Worm (Caenorhabditis elegans): ENCODE measurements around the gene irld-64.

Gene irld-64

ce11 chrII:2919074-2919857 lies 11.1 kb downstream of the irld-64 start, which contains the start of the genes ncap-1 and Y110A2AR.1:
Gene ncap-1 (minus strand): TSS chrII:2919314.
Gene Y110A2AR.1 (plus strand): TSS chrII:2919710.
- TF ChIP-seq pha-4 (tag; optimal IDR thresholded peaks at IDR 0.05) (no peak), pax-1 (tag; optimal IDR thresholded peaks at IDR 0.05) (no peak), ceh-48 (tag; optimal IDR thresholded peaks at IDR 0.05) (peak; percentile 38), ceh-30 (tag; optimal IDR thresholded peaks at IDR 0.05) (no peak), C08G9.2 (tag; optimal IDR thresholded peaks at IDR 0.05) (peak; percentile 11), C38D4.7 (GFP tag; optimal IDR thresholded peaks at IDR 0.05) (no peak), madf-2 (tag; optimal IDR thresholded peaks at IDR 0.05) (no peak)

ce11 chrII:2913505-2913904 lies 16.9 kb downstream of the irld-64 start, which contains the start of gene ubc-15:
Gene ubc-15 (minus strand): TSS chrII:2913605.
- TF ChIP-seq madf-2 (tag; optimal IDR thresholded peaks at IDR 0.05) (no peak), pqm-1 (tag; optimal IDR thresholded peaks at IDR 0.05) (no peak), C38D4.7 (GFP tag; optimal IDR thresholded peaks at IDR 0.05) (no peak), sdc-2 (tag; optimal IDR thresholded peaks at IDR 0.05) (no peak), unc-3 (GFP tag; conservative IDR thresholded peaks at IDR 0.05) (no peak), unc-3 (tag; optimal IDR thresholded peaks at IDR 0.05) (no peak), ceh-6 (GFP tag; optimal IDR thresholded peaks at IDR 0.05) (no peak), npax-4 (tag; optimal IDR thresholded peaks at IDR 0.05) (no peak), hlh-15 (tag; optimal IDR thresholded peaks at IDR 0.05) (no peak)

DNA sequence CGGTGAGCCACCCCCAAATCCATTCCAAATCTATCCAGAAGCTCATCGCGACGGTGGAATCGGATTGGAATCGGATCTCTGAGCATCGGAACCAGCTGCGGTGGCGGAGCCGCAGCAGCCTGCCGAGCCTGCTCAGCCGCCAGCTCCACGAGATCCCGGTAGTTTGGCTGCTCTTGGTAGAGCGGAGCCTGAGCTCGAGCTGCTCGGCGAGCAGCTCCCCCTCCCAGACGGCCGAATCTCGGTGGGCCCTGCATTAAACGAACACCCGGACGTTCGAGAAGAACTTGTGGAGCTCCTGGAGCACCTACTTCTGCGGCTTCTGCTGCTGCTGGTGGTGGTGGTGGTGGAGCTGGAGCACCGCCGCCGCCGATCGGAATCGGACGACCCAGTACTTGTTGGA lies 26.7 kb downstream of the irld-64 start:
- TF ChIP-seq ceh-14 (tag; optimal IDR thresholded peaks at IDR 0.05) (no peak), ceh-9 (tag; optimal IDR thresholded peaks at IDR 0.05) (no peak), gmeb-2 (tag; optimal IDR thresholded peaks at IDR 0.05) (no peak), npax-4 (tag; optimal IDR thresholded peaks at IDR 0.05) (no peak), zip-5 (tag; optimal IDR thresholded peaks at IDR 0.05) (no peak), ceh-2 (tag; optimal IDR thresholded peaks at IDR 0.05) (no peak), pros-1 (tag; optimal IDR thresholded peaks at IDR 0.05) (no peak), sdc-2 (tag; optimal IDR thresholded peaks at IDR 0.05) (no peak), syd-9 (tag; optimal IDR thresholded peaks at IDR 0.05) (no peak), pha-2 (tag; optimal IDR thresholded peaks at IDR 0.05) (no peak), K09A11.1 (tag; optimal IDR thresholded peaks at IDR 0.05; ENCODE audit: insufficient read depth) (no peak), pat-9 (tag; optimal IDR thresholded peaks at IDR 0.05) (no peak), elt-2 (tag; optimal IDR thresholded peaks at IDR 0.05) (no peak), ama-1 (optimal IDR thresholded peaks at IDR 0.05) (no peak)

- TF ChIP-seq ceh-48 (tag; optimal IDR thresholded peaks at IDR 0.05) (peak; percentile 59), ceh-24 (tag; optimal IDR thresholded peaks at IDR 0.05) (no peak)
Observed at ce11 chrII:2901158-2901557, 29.2 kb downstream of the irld-64 start.

DNA sequence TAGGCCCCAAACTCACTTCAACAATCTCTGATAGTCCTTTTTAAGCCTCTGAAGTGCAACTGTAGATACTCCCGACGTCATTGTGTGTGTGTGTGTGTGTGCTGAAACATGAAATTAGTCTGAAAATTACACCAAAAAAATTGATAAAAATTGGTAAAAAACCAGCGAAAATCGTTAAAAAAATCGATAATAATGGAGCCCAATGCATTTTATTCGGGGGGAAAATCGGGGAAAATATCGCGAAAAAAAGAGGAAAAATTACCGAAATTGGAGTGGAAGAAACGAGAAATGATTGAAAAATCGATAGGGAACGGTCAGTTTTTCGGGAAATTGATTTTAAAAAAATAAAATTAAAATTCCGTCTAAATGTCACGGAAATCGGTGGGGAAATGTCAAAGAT lies 30.2 kb downstream of the irld-64 start, which contains the start of gene ubc-26:
Gene ubc-26, minus strand, starts transcription at position 101 of the 400 bp plus-strand sequence.
- TF ChIP-seq ceh-18 (tag; optimal IDR thresholded peaks at IDR 0.05) (no peak), ref-2 (tag; optimal IDR thresholded peaks at IDR 0.05) (no peak), dmd-4 (tag; optimal IDR thresholded peaks at IDR 0.05; ENCODE audit: borderline replicate concordance) (no peak), unc-55 (GFP tag; optimal IDR thresholded peaks at IDR 0.05) (no peak), tbx-2 (tag; optimal IDR thresholded peaks at IDR 0.05) (no peak)

DNA sequence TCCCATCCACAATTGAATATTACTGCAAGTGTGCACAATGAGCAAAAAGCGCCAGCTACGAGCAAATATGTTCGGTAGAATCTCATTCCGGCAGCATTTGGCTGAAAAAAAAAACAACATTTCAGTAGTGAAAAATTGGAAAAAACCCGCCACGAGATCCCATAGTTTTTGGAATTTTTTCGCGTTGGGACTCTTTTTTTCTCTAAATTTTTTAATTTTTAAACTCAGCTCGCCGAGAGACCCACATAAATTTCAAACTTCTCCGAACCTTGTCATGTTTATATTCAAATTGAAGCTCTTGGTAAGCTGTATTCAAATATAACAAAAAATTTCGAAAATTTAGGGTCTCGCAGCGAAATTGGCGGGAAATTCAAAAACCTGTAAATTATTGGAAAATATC lies 36.1 kb downstream of the irld-64 start, which contains the start of gene sqv-2:
Gene sqv-2, minus strand, starts transcription at position 101 of the 400 bp plus-strand sequence.
- TF ChIP-seq fkh-10 (GFP tag; optimal IDR thresholded peaks at IDR 0.05) (no peak), ceh-22 (tag; optimal IDR thresholded peaks at IDR 0.05) (no peak), unc-42 (tag; optimal IDR thresholded peaks at IDR 0.05) (no peak), ceh-2 (tag; optimal IDR thresholded peaks at IDR 0.05) (no peak)

Measured in whole organism, late embryonic.